Worm (Caenorhabditis elegans): ENCODE measurements around the gene Y53G8AR.9.

ce11 chrIII:3273141-3273540 lies 47.9 kb downstream of the Y53G8AR.9 start:
- TF ChIP-seq drap-1 (GFP tag; optimal IDR thresholded peaks at IDR 0.05) (no peak), elt-1 (tag; optimal IDR thresholded peaks at IDR 0.05; ENCODE audit: borderline replicate concordance, insufficient read depth) (no peak), pha-4 (tag; optimal IDR thresholded peaks at IDR 0.05) (no peak), nhr-237 (tag; optimal IDR thresholded peaks at IDR 0.05) (no peak), nhr-28 (tag; optimal IDR thresholded peaks at IDR 0.05) (no peak), elt-3 (tag; optimal IDR thresholded peaks at IDR 0.05) (no peak), tbx-8 (GFP tag; optimal IDR thresholded peaks at IDR 0.05) (no peak), unc-62 (GFP tag; optimal IDR thresholded peaks at IDR 0.05) (peak; percentile 65), ceh-43 (GFP tag; optimal IDR thresholded peaks at IDR 0.05) (no peak), bed-3 (GFP tag; optimal IDR thresholded peaks at IDR 0.05) (no peak), unc-39 (tag; optimal IDR thresholded peaks at IDR 0.05) (no peak)
